Fruit fly (Drosophila melanogaster) whole organism, embryonic: Measurements from ENCODE around the gene CG34290.

Experiments
- Adf1 ChIP-seq: fragments of 200-800 bp; sonication (Bioruptor generic); IDR thresholded peaks from 2 replicates; pipeline ENCODE4 v1.3.6; 2022; ENCODE audit warnings: missing biosample characterization, missing genetic modification characterization
- CG10431 ChIP-seq: fragments of 200-800 bp; sonication (Bioruptor generic); optimal IDR thresholded peaks from 3 replicates; lab custom pipeline; 2018; ENCODE audit warnings: missing biosample characterization, mild to moderate bottlenecking, missing genetic modification characterization
- CG12942 ChIP-seq: fragments of 200-800 bp; sonication (Bioruptor generic); optimal IDR thresholded peaks from 3 replicates; lab custom pipeline; 2016; ENCODE audit warnings: missing biosample characterization, missing genetic modification characterization
- CG13894 ChIP-seq: fragments of 200-800 bp; sonication (Bioruptor generic); optimal IDR thresholded peaks from 3 replicates; lab custom pipeline; 2018; ENCODE audit warnings: missing biosample characterization, mild to moderate bottlenecking, missing genetic modification characterization, moderate library complexity
- CG14860 ChIP-seq: fragments of 200-800 bp; sonication (Bioruptor generic); IDR thresholded peaks from 3 replicates; pipeline ENCODE4 v1.3.6; 2022; ENCODE audit warnings: missing biosample characterization, missing genetic modification characterization; ENCODE audit not compliant: partially characterized antibody
- CG15073 ChIP-seq: fragments of 200-800 bp; sonication (Bioruptor generic); optimal IDR thresholded peaks from 2 replicates; lab custom pipeline; 2016; ENCODE audit warnings: missing biosample characterization, missing genetic modification characterization
- CG16779 ChIP-seq: fragments of 200-800 bp; sonication (Bioruptor generic); IDR thresholded peaks from 2 replicates; pipeline ENCODE4 v1.3.6; 2022; ENCODE audit warnings: missing biosample characterization, missing genetic modification characterization
- CG18262 ChIP-seq: fragments of 200-800 bp; optimal IDR thresholded peaks from 3 replicates; lab custom pipeline; 2019; ENCODE audit warnings: missing biosample characterization, mild to moderate bottlenecking, missing genetic modification characterization, moderate library complexity
- CG18619 ChIP-seq: fragments of 200-800 bp; sonication (Bioruptor generic); optimal IDR thresholded peaks from 3 replicates; lab custom pipeline; 2017; ENCODE audit warnings: missing biosample characterization, mild to moderate bottlenecking, missing genetic modification characterization
- CG2875 ChIP-seq: fragments of 200-800 bp; sonication (Bioruptor generic); optimal IDR thresholded peaks from 2 replicates; lab custom pipeline; 2017; ENCODE audit warnings: missing biosample characterization, mild to moderate bottlenecking, missing genetic modification characterization, missing genetic modification reagents
- CG30403 ChIP-seq: fragments of 200-800 bp; sonication (Bioruptor generic); optimal IDR thresholded peaks from 3 replicates; lab custom pipeline; 2016; ENCODE audit warnings: missing biosample characterization, missing genetic modification characterization
- CG3847 ChIP-seq: fragments of 200-800 bp; sonication (Bioruptor generic); IDR thresholded peaks from 2 replicates; pipeline ENCODE4 v1.3.6; 2022; ENCODE audit warnings: missing biosample characterization, missing genetic modification characterization
- CG6654 ChIP-seq: fragments of 200-800 bp; sonication (Bioruptor generic); optimal IDR thresholded peaks from 2 replicates; lab custom pipeline; 2017; ENCODE audit warnings: missing biosample characterization, mild to moderate bottlenecking, missing genetic modification characterization
- CG6813 ChIP-seq: fragments of 200-800 bp; sonication (Bioruptor generic); optimal IDR thresholded peaks from 2 replicates; lab custom pipeline; 2017; ENCODE audit warnings: missing biosample characterization, missing genetic modification characterization, mild to moderate bottlenecking, moderate library complexity, missing genetic modification reagents
- CG7839 ChIP-seq: fragments of 200-800 bp; sonication (Bioruptor generic); optimal IDR thresholded peaks from 3 replicates; lab custom pipeline; 2018; ENCODE audit warnings: missing biosample characterization, mild to moderate bottlenecking, missing genetic modification characterization, moderate library complexity
- CG9876 ChIP-seq: fragments of 200-800 bp; sonication (Bioruptor generic); optimal IDR thresholded peaks from 2 replicates; lab custom pipeline; 2016; ENCODE audit warnings: missing biosample characterization, missing genetic modification characterization
- Camta ChIP-seq: fragments of 200-800 bp; sonication (Bioruptor generic); optimal IDR thresholded peaks from 2 replicates; lab custom pipeline; 2016; ENCODE audit warnings: missing biosample characterization, missing genetic modification characterization
- CoRest ChIP-seq: fragments of 200-800 bp; sonication (Bioruptor generic); optimal IDR thresholded peaks from 3 replicates; lab custom pipeline; 2018; ENCODE audit warnings: missing biosample characterization, mild to moderate bottlenecking, missing genetic modification characterization, moderate library complexity
- Dp ChIP-seq: fragments of 200-800 bp; sonication (Bioruptor generic); optimal IDR thresholded peaks from 2 replicates; lab custom pipeline; 2018; ENCODE audit warnings: missing biosample characterization, mild to moderate bottlenecking, missing genetic modification characterization, moderate library complexity
- Drgx ChIP-seq: fragments of 200-800 bp; sonication (Bioruptor generic); IDR thresholded peaks from 2 replicates; pipeline ENCODE4 v1.3.6; 2022; ENCODE audit warnings: missing biosample characterization, missing genetic modification characterization
- E2f2 ChIP-seq: fragments of 200-800 bp; sonication (Bioruptor generic); IDR thresholded peaks from 2 replicates; pipeline ENCODE4 v1.3.6; 2022; ENCODE audit warnings: missing biosample characterization, missing genetic modification characterization
- Elba2 ChIP-seq: fragments of 200-800 bp; sonication (Bioruptor generic); optimal IDR thresholded peaks from 3 replicates; lab custom pipeline; 2016; ENCODE audit warnings: missing biosample characterization, missing genetic modification characterization
- Ets97D ChIP-seq: fragments of 200-800 bp; sonication (Bioruptor generic); optimal IDR thresholded peaks from 3 replicates; lab custom pipeline; 2016; ENCODE audit warnings: missing biosample characterization, missing genetic modification characterization
- HHEX ChIP-seq: fragments of 200-800 bp; sonication (Bioruptor generic); optimal IDR thresholded peaks from 3 replicates; lab custom pipeline; 2017; ENCODE audit warnings: missing biosample characterization, mild to moderate bottlenecking, missing genetic modification characterization, missing genetic modification reagents
- HLH3B ChIP-seq: fragments of 200-800 bp; sonication (Bioruptor generic); IDR thresholded peaks from 2 replicates; pipeline ENCODE4 v1.3.6; 2022; ENCODE audit warnings: missing biosample characterization, missing genetic modification characterization
- NC2β ChIP-seq: fragments of 200-800 bp; sonication (Bioruptor generic); optimal IDR thresholded peaks from 2 replicates; lab custom pipeline; 2016; ENCODE audit warnings: missing biosample characterization, missing genetic modification characterization
- Optix ChIP-seq: fragments of 200-800 bp; sonication (Bioruptor generic); IDR thresholded peaks from 3 replicates; pipeline ENCODE4 v1.3.6; 2022; ENCODE audit warnings: missing biosample characterization, missing genetic modification characterization
- Rx ChIP-seq: fragments of 200-800 bp; sonication (Bioruptor generic); IDR thresholded peaks from 2 replicates; pipeline ENCODE4 v1.3.6; 2022; ENCODE audit warnings: missing biosample characterization, missing genetic modification characterization
- Sin3A ChIP-seq: fragments of >200 bp; optimal IDR thresholded peaks from 2 replicates; lab custom pipeline; 2018
- Six4 ChIP-seq: fragments of 200-800 bp; sonication (Bioruptor generic); optimal IDR thresholded peaks from 2 replicates; lab custom pipeline; 2016; ENCODE audit warnings: missing biosample characterization, missing genetic modification characterization
- Stat92E ChIP-seq, 3 experiments: fragments of >200 bp in 2 of 3; fragments of 200-800 bp in 1 of 3; sonication (Bioruptor generic) in 1 of 3; optimal IDR thresholded peaks; 2 replicates each; lab custom pipeline; 2017 to 2019; ENCODE audit warnings: missing biosample characterization in 3 of 3, missing genetic modification characterization in 3 of 3, mild to moderate bottlenecking in 1 of 3, moderate library complexity in 1 of 3
- TFAM ChIP-seq: fragments of 200-800 bp; sonication (Bioruptor generic); optimal IDR thresholded peaks from 2 replicates; lab custom pipeline; 2017; ENCODE audit warnings: missing biosample characterization, missing genetic modification characterization, inconsistent platforms
- abd-A ChIP-seq: fragments of 200-800 bp; sonication (Bioruptor generic); optimal IDR thresholded peaks from 3 replicates; lab custom pipeline; 2019; ENCODE audit warnings: missing biosample characterization, mild to moderate bottlenecking, missing genetic modification characterization, moderate library complexity
- bab2 ChIP-seq: fragments of 200-800 bp; sonication (Bioruptor generic); optimal IDR thresholded peaks from 2 replicates; lab custom pipeline; 2016; ENCODE audit warnings: missing biosample characterization, missing genetic modification characterization
- bcd ChIP-seq: fragments of 200-800 bp; sonication (Bioruptor generic); optimal IDR thresholded peaks from 2 replicates; lab custom pipeline; 2017; ENCODE audit warnings: missing biosample characterization, mild to moderate bottlenecking, missing genetic modification characterization
- cas ChIP-seq: fragments of 200-800 bp; sonication (Bioruptor generic); IDR thresholded peaks from 2 replicates; pipeline ENCODE4 v1.3.6; 2022; ENCODE audit warnings: missing biosample characterization, missing genetic modification characterization
- cato ChIP-seq: fragments of 200-800 bp; sonication (Bioruptor generic); optimal IDR thresholded peaks from 2 replicates; lab custom pipeline; 2016; ENCODE audit warnings: missing biosample characterization, missing genetic modification characterization, borderline replicate concordance
- chif ChIP-seq, 2 experiments: fragments of 200-800 bp; sonication (Bioruptor generic); optimal IDR thresholded peaks; 3 replicates each; lab custom pipeline; 2016; ENCODE audit warnings: missing biosample characterization in 2 of 2, missing genetic modification characterization in 2 of 2
- chn ChIP-seq: fragments of 200-800 bp; sonication (Bioruptor generic); optimal IDR thresholded peaks from 2 replicates; lab custom pipeline; 2016; ENCODE audit warnings: missing biosample characterization, missing genetic modification characterization
- cwo ChIP-seq: fragments of 200-800 bp; sonication (Bioruptor generic); optimal IDR thresholded peaks from 3 replicates; lab custom pipeline; 2017; ENCODE audit warnings: missing biosample characterization, missing genetic modification characterization, mild to moderate bottlenecking, moderate library complexity, missing genetic modification reagents
- eve ChIP-seq, 2 experiments: fragments of >200 bp; optimal IDR thresholded peaks; 2 replicates each; lab custom pipeline; 2017; ENCODE audit warnings: missing biosample characterization in 2 of 2, missing genetic modification characterization in 2 of 2
- ftz-f1 ChIP-seq: fragments of 200-800 bp; sonication (Bioruptor generic); optimal IDR thresholded peaks from 2 replicates; lab custom pipeline; 2016; ENCODE audit warnings: missing biosample characterization, missing genetic modification characterization
- ken ChIP-seq: fragments of 200-800 bp; sonication (Bioruptor generic); IDR thresholded peaks from 3 replicates; pipeline ENCODE4 v1.3.6; 2022; ENCODE audit warnings: missing biosample characterization, missing genetic modification characterization
- phol ChIP-seq: fragments of 200-800 bp; sonication (Bioruptor generic); optimal IDR thresholded peaks from 3 replicates; lab custom pipeline; 2018; ENCODE audit warnings: missing biosample characterization, mild to moderate bottlenecking, missing genetic modification characterization, moderate library complexity
- prd ChIP-seq, 3 experiments: fragments of >200 bp in 2 of 3; fragments of 200-800 bp in 1 of 3; sonication (Bioruptor generic) in 1 of 3; optimal IDR thresholded peaks in 2 of 3; IDR thresholded peaks in 1 of 3; 2 replicates in 2 of 3; 3 replicates in 1 of 3; pipeline versions ENCODE4 v1.3.6 to Lab custom; 2017 to 2022; ENCODE audit warnings: missing biosample characterization in 1 of 3, missing genetic modification characterization in 1 of 3
- row ChIP-seq: fragments of 200-800 bp; sonication (Bioruptor generic); IDR thresholded peaks from 3 replicates; pipeline ENCODE4 v1.3.6; 2022; ENCODE audit warnings: missing biosample characterization, missing genetic modification characterization
- seq ChIP-seq: fragments of 200-800 bp; sonication (Bioruptor generic); IDR thresholded peaks from 2 replicates; pipeline ENCODE4 v1.3.6; 2022; ENCODE audit warnings: missing biosample characterization, missing genetic modification characterization
- slbo ChIP-seq: fragments of 200-800 bp; sonication (Bioruptor generic); IDR thresholded peaks from 2 replicates; pipeline ENCODE4 v1.3.6; 2022; ENCODE audit warnings: missing biosample characterization, missing genetic modification characterization
- slou ChIP-seq: fragments of 200-800 bp; sonication (Bioruptor generic); optimal IDR thresholded peaks from 3 replicates; lab custom pipeline; 2016; ENCODE audit warnings: missing biosample characterization, missing genetic modification characterization
- tll ChIP-seq, 2 experiments: fragments of 200-800 bp in 1 of 2; fragments of >200 bp in 1 of 2; sonication (Bioruptor generic) in 1 of 2; optimal IDR thresholded peaks; 2 replicates each; lab custom pipeline; 2017 to 2019; ENCODE audit warnings: missing biosample characterization in 2 of 2, missing genetic modification characterization in 2 of 2, mild to moderate bottlenecking in 1 of 2, moderate library complexity in 1 of 2
- tup ChIP-seq: fragments of 200-800 bp; sonication (Bioruptor generic); optimal IDR thresholded peaks from 2 replicates; lab custom pipeline; 2016; ENCODE audit warnings: missing biosample characterization, mild to moderate bottlenecking, missing genetic modification characterization, moderate library complexity
- vnd ChIP-seq: fragments of 200-800 bp; sonication (Bioruptor generic); IDR thresholded peaks from 3 replicates; pipeline ENCODE4 v1.3.6; 2022; ENCODE audit warnings: missing biosample characterization, missing genetic modification characterization; ENCODE audit not compliant: partially characterized antibody

The CG34290 gene

dm6 chr3R:24293171-24293570 is 3.6 kb upstream of the CG34290 start (continued):
- TF ChIP-seq ken (GFP tag; lab: Robert Waterston, UW) = no peak
- TF ChIP-seq ftz-f1 (GFP tag; lab: Kevin White, UChicago) = no peak
- no peak for TF ChIP-seq row (GFP tag; lab: Robert Waterston, UW)
- TF ChIP-seq CG3847 (GFP tag; lab: Robert Waterston, UW) = no peak
- TF ChIP-seq Dp (GFP tag; lab: Kevin White, UChicago) = no peak
- TF ChIP-seq Adf1 = no peak
- no peak for TF ChIP-seq Camta (GFP tag; lab: Kevin White, UChicago)
- no peak for TF ChIP-seq slbo (GFP tag; lab: Robert Waterston, UW)
- TF ChIP-seq CG6654 = no peak
- TF ChIP-seq CG30403 (GFP tag; lab: Kevin White, UChicago) = no peak
- TF ChIP-seq CoRest (tag; lab: Kevin White, UChicago) = no peak
- no peak for TF ChIP-seq CG16779 (GFP tag; lab: Robert Waterston, UW)
- TF ChIP-seq Stat92E (GFP tag; optimal IDR thresholded peaks at IDR 0.05; lab: Kevin White, UChicago) = no peak
- no peak for TF ChIP-seq bab2
- peak; percentile 72 for TF ChIP-seq CG6813
- no peak for TF ChIP-seq E2f2 (GFP tag; lab: Robert Waterston, UW)
- TF ChIP-seq cas (GFP tag; lab: Robert Waterston, UW) = no peak
- TF ChIP-seq TFAM (GFP tag; lab: Kevin White, UChicago) = no peak
- TF ChIP-seq slou (GFP tag; lab: Kevin White, UChicago) = no peak
- no peak for TF ChIP-seq NC2β (GFP tag; lab: Kevin White, UChicago)
- no peak for TF ChIP-seq HHEX (GFP tag; lab: Kevin White, UChicago)
- no peak for TF ChIP-seq Ets97D
- TF ChIP-seq CG9876 = no peak
- no peak for TF ChIP-seq CG13894 (tag; lab: Kevin White, UChicago)
- TF ChIP-seq Optix (GFP tag; lab: Robert Waterston, UW) = no peak
- no peak for TF ChIP-seq CG15073 (GFP tag; lab: Kevin White, UChicago)
- TF ChIP-seq chif (GFP tag; optimal IDR thresholded peaks at IDR 0.05; lab: Kevin White, UChicago) = no peak
- TF ChIP-seq CG7839 (tag; lab: Kevin White, UChicago) = no peak
- TF ChIP-seq bcd (GFP tag; lab: Kevin White, UChicago) = no peak
- TF ChIP-seq CG12942 (GFP tag; lab: Kevin White, UChicago) = no peak
- TF ChIP-seq chn (GFP tag; lab: Kevin White, UChicago) = no peak
- no peak for TF ChIP-seq CG14860 (GFP tag; lab: Robert Waterston, UW)
- peak; percentile 62 for TF ChIP-seq CG10431 (GFP tag; lab: Kevin White, UChicago)
- no peak for TF ChIP-seq Elba2
- TF ChIP-seq Rx (GFP tag; lab: Robert Waterston, UW) = no peak
- TF ChIP-seq tll (GFP tag; optimal IDR thresholded peaks at IDR 0.05; lab: Kevin White, UChicago) = no peak
- TF ChIP-seq tup (GFP tag; lab: Kevin White, UChicago) = no peak
- peak; percentile 62 for TF ChIP-seq CG2875 (GFP tag; lab: Kevin White, UChicago)
- TF ChIP-seq Six4 (GFP tag; lab: Kevin White, UChicago) = no peak
- no peak for TF ChIP-seq eve (GFP tag; optimal IDR thresholded peaks at IDR 0.05; lab: Kevin White, UChicago)
- no peak for TF ChIP-seq Sin3A (lab: Kevin White, UChicago)
- no peak for TF ChIP-seq abd-A (tag; lab: Kevin White, UChicago)
- TF ChIP-seq seq (GFP tag; lab: Robert Waterston, UW) = no peak
- TF ChIP-seq vnd (GFP tag; lab: Robert Waterston, UW) = no peak
- TF ChIP-seq CG18619 (GFP tag; lab: Kevin White, UChicago) = no peak
- TF ChIP-seq cwo (GFP tag; lab: Kevin White, UChicago) = no peak
- peak; percentile 50 for TF ChIP-seq CG18262 (tag; lab: Kevin White, UChicago)
- TF ChIP-seq Drgx = no peak
- TF ChIP-seq prd (optimal IDR thresholded peaks at IDR 0.05; lab: Kevin White, UChicago) = no peak
- no peak for TF ChIP-seq prd (GFP tag; IDR thresholded peaks at IDR 0.05; lab: Robert Waterston, UW)
- TF ChIP-seq phol (tag; lab: Kevin White, UChicago) = no peak
- TF ChIP-seq HLH3B (GFP tag; lab: Robert Waterston, UW) = no peak
- no peak for TF ChIP-seq cato (GFP tag; lab: Kevin White, UChicago)
